Fruit fly (Drosophila melanogaster) whole organism, embryonic: ENCODE measurements around the gene sdk.

Source experiments
- CG12769 ChIP-seq: fragments of 200-800 bp; sonication (Bioruptor generic); optimal IDR thresholded peaks from 2 replicates; lab custom pipeline; 2019; ENCODE audit warnings: missing biosample characterization, mild to moderate bottlenecking, missing genetic modification characterization, moderate library complexity
- CG13287 ChIP-seq: fragments of 200-800 bp; sonication (Bioruptor generic); IDR thresholded peaks from 2 replicates; pipeline ENCODE4 v1.3.6; 2022; ENCODE audit warnings: missing biosample characterization, missing genetic modification characterization; ENCODE audit not compliant: partially characterized antibody
- CG13894 ChIP-seq: fragments of 200-800 bp; sonication (Bioruptor generic); optimal IDR thresholded peaks from 3 replicates; lab custom pipeline; 2018; ENCODE audit warnings: missing biosample characterization, mild to moderate bottlenecking, missing genetic modification characterization, moderate library complexity
- CG17568 ChIP-seq: fragments of 200-800 bp; sonication (Bioruptor generic); optimal IDR thresholded peaks from 2 replicates; lab custom pipeline; 2018; ENCODE audit warnings: missing biosample characterization, mild to moderate bottlenecking, missing genetic modification characterization, moderate library complexity
- CG18262 ChIP-seq: fragments of 200-800 bp; optimal IDR thresholded peaks from 3 replicates; lab custom pipeline; 2019; ENCODE audit warnings: missing biosample characterization, mild to moderate bottlenecking, missing genetic modification characterization, moderate library complexity
- CG2120 ChIP-seq: fragments of 200-800 bp; sonication (Bioruptor generic); optimal IDR thresholded peaks from 3 replicates; lab custom pipeline; 2016; ENCODE audit warnings: missing biosample characterization, missing genetic modification characterization
- CG2199 ChIP-seq: fragments of 200-800 bp; sonication (Bioruptor generic); IDR thresholded peaks from 3 replicates; pipeline ENCODE4 v1.3.6; 2022; ENCODE audit warnings: missing biosample characterization, missing genetic modification characterization
- CG31365 ChIP-seq: fragments of 200-800 bp; sonication (Bioruptor generic); optimal IDR thresholded peaks from 2 replicates; lab custom pipeline; 2018; ENCODE audit warnings: missing biosample characterization, mild to moderate bottlenecking, missing genetic modification characterization
- CG4282 ChIP-seq: fragments of 200-800 bp; sonication (Bioruptor generic); optimal IDR thresholded peaks from 2 replicates; lab custom pipeline; 2016; ENCODE audit warnings: missing biosample characterization, missing genetic modification characterization
- CG4617 ChIP-seq: fragments of 200-800 bp; sonication (Bioruptor generic); optimal IDR thresholded peaks from 3 replicates; lab custom pipeline; 2016; ENCODE audit warnings: missing biosample characterization, missing genetic modification characterization, borderline replicate concordance
- CG6272 ChIP-seq: fragments of 200-800 bp; sonication (Bioruptor generic); IDR thresholded peaks from 2 replicates; pipeline ENCODE4 v1.3.6; 2022; ENCODE audit warnings: missing biosample characterization, missing genetic modification characterization
- CG9817 ChIP-seq: fragments of 200-800 bp; sonication (Bioruptor generic); optimal IDR thresholded peaks from 2 replicates; lab custom pipeline; 2018; ENCODE audit warnings: missing biosample characterization, mild to moderate bottlenecking, missing genetic modification characterization, moderate library complexity
- CG9876 ChIP-seq: fragments of 200-800 bp; sonication (Bioruptor generic); optimal IDR thresholded peaks from 2 replicates; lab custom pipeline; 2016; ENCODE audit warnings: missing biosample characterization, missing genetic modification characterization
- CTCF ChIP-seq: fragments of 200-800 bp; sonication (Bioruptor generic); optimal IDR thresholded peaks from 2 replicates; lab custom pipeline; 2017; ENCODE audit warnings: missing biosample characterization, mild to moderate bottlenecking, missing genetic modification characterization, moderate library complexity
- Drgx ChIP-seq: fragments of 200-800 bp; sonication (Bioruptor generic); IDR thresholded peaks from 2 replicates; pipeline ENCODE4 v1.3.6; 2022; ENCODE audit warnings: missing biosample characterization, missing genetic modification characterization
- E2f2 ChIP-seq: fragments of 200-800 bp; sonication (Bioruptor generic); IDR thresholded peaks from 2 replicates; pipeline ENCODE4 v1.3.6; 2022; ENCODE audit warnings: missing biosample characterization, missing genetic modification characterization
- Hand ChIP-seq: fragments of 200-800 bp; sonication (Bioruptor generic); optimal IDR thresholded peaks from 2 replicates; lab custom pipeline; 2017; ENCODE audit warnings: mild to moderate bottlenecking, missing biosample characterization, missing genetic modification reagents, missing genetic modification characterization
- Hey ChIP-seq: fragments of 200-800 bp; sonication (Bioruptor generic); optimal IDR thresholded peaks from 3 replicates; lab custom pipeline; 2018; ENCODE audit warnings: missing biosample characterization, mild to moderate bottlenecking, missing genetic modification characterization
- HmgZ ChIP-seq: fragments of 200-800 bp; sonication (Bioruptor generic); optimal IDR thresholded peaks from 2 replicates; lab custom pipeline; 2018; ENCODE audit warnings: missing biosample characterization, mild to moderate bottlenecking, missing genetic modification characterization
- Hmr ChIP-seq: fragments of 200-800 bp; sonication (Bioruptor generic); optimal IDR thresholded peaks from 3 replicates; lab custom pipeline; 2017; ENCODE audit warnings: mild to moderate bottlenecking, missing biosample characterization, missing genetic modification reagents, missing genetic modification characterization
- Lhr ChIP-seq: fragments of 200-800 bp; sonication (Bioruptor generic); optimal IDR thresholded peaks from 3 replicates; lab custom pipeline; 2017; ENCODE audit warnings: mild to moderate bottlenecking, missing biosample characterization, missing genetic modification reagents, missing genetic modification characterization
- MESR4 ChIP-seq: fragments of 200-800 bp; sonication (Bioruptor generic); optimal IDR thresholded peaks from 2 replicates; lab custom pipeline; 2018; ENCODE audit warnings: missing biosample characterization, mild to moderate bottlenecking, missing genetic modification characterization, moderate library complexity
- Pdp1 ChIP-seq, 2 experiments: fragments of 200-800 bp; sonication (Bioruptor generic); optimal IDR thresholded peaks; 3 replicates each; lab custom pipeline; 2016; ENCODE audit warnings: missing biosample characterization in 2 of 2, missing genetic modification characterization in 2 of 2, mild to moderate bottlenecking in 1 of 2, moderate library complexity in 1 of 2
- Taf1 ChIP-seq: fragments of 200-800 bp; sonication (Bioruptor generic); IDR thresholded peaks from 2 replicates; pipeline ENCODE4 v1.3.6; 2022; ENCODE audit warnings: missing biosample characterization, missing genetic modification characterization
- Trl ChIP-seq, 3 experiments: fragments of >200 bp in 2 of 3; fragments of 200-800 bp in 1 of 3; sonication (Bioruptor generic) in 1 of 3; optimal IDR thresholded peaks; 2 replicates in 1 of 3; 3 replicates in 2 of 3; lab custom pipeline; 2016 to 2017; ENCODE audit warnings: missing biosample characterization in 1 of 3, missing genetic modification characterization in 1 of 3
- ara ChIP-seq: fragments of 200-800 bp; sonication (Bioruptor generic); IDR thresholded peaks from 2 replicates; pipeline ENCODE4 v1.3.6; 2022; ENCODE audit warnings: missing biosample characterization, missing genetic modification characterization
- bbx ChIP-seq: fragments of 200-800 bp; sonication (Bioruptor generic); IDR thresholded peaks from 2 replicates; pipeline ENCODE4 v1.3.6; 2022; ENCODE audit warnings: missing biosample characterization, missing genetic modification characterization; ENCODE audit not compliant: partially characterized antibody
- bigmax ChIP-seq: fragments of 200-800 bp; sonication (Bioruptor generic); optimal IDR thresholded peaks from 2 replicates; lab custom pipeline; 2018; ENCODE audit warnings: missing biosample characterization, mild to moderate bottlenecking, missing genetic modification characterization
- crol ChIP-seq: fragments of 200-800 bp; sonication (Bioruptor generic); IDR thresholded peaks from 2 replicates; pipeline ENCODE4 v1.3.6; 2022; ENCODE audit warnings: missing biosample characterization, missing genetic modification characterization
- fd3F ChIP-seq: fragments of 200-800 bp; sonication (Bioruptor generic); optimal IDR thresholded peaks from 2 replicates; lab custom pipeline; 2018; ENCODE audit warnings: missing biosample characterization, mild to moderate bottlenecking, missing genetic modification characterization, moderate library complexity
- gfzf ChIP-seq: fragments of 200-800 bp; sonication (Bioruptor generic); optimal IDR thresholded peaks from 2 replicates; lab custom pipeline; 2016; ENCODE audit warnings: missing biosample characterization, mild to moderate bottlenecking, missing genetic modification characterization, moderate library complexity
- jing ChIP-seq: fragments of 200-800 bp; sonication (Bioruptor generic); optimal IDR thresholded peaks from 2 replicates; lab custom pipeline; 2018; ENCODE audit warnings: missing biosample characterization, mild to moderate bottlenecking, missing genetic modification characterization
- kay ChIP-seq: fragments of 200-800 bp; sonication (Bioruptor generic); optimal IDR thresholded peaks from 2 replicates; lab custom pipeline; 2016; ENCODE audit warnings: missing biosample characterization, missing genetic modification characterization
- nom ChIP-seq: fragments of 200-800 bp; sonication (Bioruptor generic); optimal IDR thresholded peaks from 2 replicates; lab custom pipeline; 2017; ENCODE audit warnings: missing biosample characterization, missing genetic modification characterization, mild to moderate bottlenecking, moderate library complexity, missing genetic modification reagents
- pfk ChIP-seq: fragments of 200-800 bp; sonication (Bioruptor generic); optimal IDR thresholded peaks from 2 replicates; lab custom pipeline; 2018; ENCODE audit warnings: missing biosample characterization, mild to moderate bottlenecking, missing genetic modification characterization, moderate library complexity
- pita ChIP-seq: fragments of 200-800 bp; sonication (Bioruptor generic); optimal IDR thresholded peaks from 2 replicates; lab custom pipeline; 2017; ENCODE audit warnings: missing biosample characterization, mild to moderate bottlenecking, missing genetic modification characterization
- prd ChIP-seq, 3 experiments: fragments of >200 bp in 2 of 3; fragments of 200-800 bp in 1 of 3; sonication (Bioruptor generic) in 1 of 3; optimal IDR thresholded peaks in 2 of 3; IDR thresholded peaks in 1 of 3; 2 replicates in 2 of 3; 3 replicates in 1 of 3; pipeline versions ENCODE4 v1.3.6 to Lab custom; 2017 to 2022; ENCODE audit warnings: missing biosample characterization in 1 of 3, missing genetic modification characterization in 1 of 3
- pzg ChIP-seq: fragments of 200-800 bp; sonication (Bioruptor generic); optimal IDR thresholded peaks from 3 replicates; lab custom pipeline; 2018; ENCODE audit warnings: missing biosample characterization, mild to moderate bottlenecking, missing genetic modification characterization, moderate library complexity
- sens ChIP-seq: fragments of 200-800 bp; sonication (Bioruptor generic); peaks from one replicate; lab custom pipeline; 2016; ENCODE audit warnings: missing biosample characterization, missing genetic modification characterization
- sqz ChIP-seq: fragments of 200-800 bp; sonication (Bioruptor generic); optimal IDR thresholded peaks from 3 replicates; lab custom pipeline; 2018; ENCODE audit warnings: missing biosample characterization, mild to moderate bottlenecking, missing genetic modification characterization
- sr ChIP-seq: fragments of 200-800 bp; sonication (Bioruptor generic); IDR thresholded peaks from 3 replicates; pipeline ENCODE4 v1.3.6; 2022; ENCODE audit warnings: missing biosample characterization, missing genetic modification characterization
- vvl ChIP-seq: fragments of 200-800 bp; sonication (Bioruptor generic); IDR thresholded peaks from 2 replicates; pipeline ENCODE4 v1.3.6; 2022; ENCODE audit warnings: missing biosample characterization, missing genetic modification characterization
- yki ChIP-seq: fragments of >200 bp; optimal IDR thresholded peaks from 3 replicates; lab custom pipeline; 2018

sdk gene

DNA sequence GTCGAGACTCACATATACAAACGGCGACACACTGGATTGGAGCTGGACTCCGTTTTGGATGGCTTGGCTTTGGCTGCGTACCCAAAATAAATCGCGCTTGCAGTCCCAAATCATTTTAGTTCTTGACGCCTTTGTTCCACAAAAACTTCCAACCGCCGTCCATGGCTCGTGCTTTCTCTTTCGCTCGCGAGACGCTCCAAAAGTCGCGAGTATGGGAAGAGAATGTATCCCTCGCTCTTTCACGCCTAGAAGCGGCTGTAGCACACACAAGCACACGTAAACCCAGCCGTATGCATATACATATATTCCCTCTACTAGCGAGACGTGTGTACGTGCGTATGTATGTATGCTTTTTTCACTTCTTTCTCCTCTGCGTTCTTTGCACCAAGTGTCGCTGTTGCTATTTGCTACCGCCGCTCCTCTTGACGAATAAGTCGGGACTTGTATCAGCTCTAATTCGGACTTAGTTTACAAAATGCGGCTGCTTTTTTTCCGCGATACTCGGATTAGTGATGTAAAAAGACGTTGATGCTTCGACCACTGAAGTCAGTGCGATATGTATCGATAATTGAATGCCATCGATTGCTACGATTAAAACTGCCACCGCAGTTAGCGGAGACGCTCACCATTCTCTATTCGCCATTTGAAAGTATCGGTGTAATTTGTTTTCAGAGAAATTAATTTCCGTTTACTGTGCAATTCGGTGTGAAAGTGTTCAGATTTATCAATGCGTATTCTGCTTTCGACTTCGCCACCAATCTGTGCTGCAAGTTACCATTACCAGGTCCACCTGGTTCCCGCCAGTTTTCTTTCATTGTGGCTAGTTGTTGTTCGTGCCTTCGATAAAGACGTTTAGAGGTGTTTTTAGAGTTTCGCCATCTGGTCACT is 30.9 kb upstream of the sdk start, which contains the start of the genes Hmt4-20 and SkpA (continued):
- no peak for TF ChIP-seq CG18262
- no peak for TF ChIP-seq CG4282 (GFP tag; lab: Kevin White, UChicago)
- TF ChIP-seq CG2120 (GFP tag; lab: Kevin White, UChicago) = no peak
- TF ChIP-seq pzg (GFP tag; lab: Kevin White, UChicago) = peak; percentile 88
- peak; percentile 36; the same call in 1 of the 2 replicates for TF ChIP-seq CG6272 (GFP tag; lab: Robert Waterston, UW)
- peak; percentile 14 for TF ChIP-seq CG9817 (tag; lab: Kevin White, UChicago)
- no peak for TF ChIP-seq sqz
- TF ChIP-seq Taf1 = no peak
- TF ChIP-seq Pdp1 (GFP tag; optimal IDR thresholded peaks at IDR 0.05; lab: Kevin White, UChicago) = peak in 1 of 2 experiments; percentile 36
- TF ChIP-seq, all 482 proteins: peak for 117

DNA sequence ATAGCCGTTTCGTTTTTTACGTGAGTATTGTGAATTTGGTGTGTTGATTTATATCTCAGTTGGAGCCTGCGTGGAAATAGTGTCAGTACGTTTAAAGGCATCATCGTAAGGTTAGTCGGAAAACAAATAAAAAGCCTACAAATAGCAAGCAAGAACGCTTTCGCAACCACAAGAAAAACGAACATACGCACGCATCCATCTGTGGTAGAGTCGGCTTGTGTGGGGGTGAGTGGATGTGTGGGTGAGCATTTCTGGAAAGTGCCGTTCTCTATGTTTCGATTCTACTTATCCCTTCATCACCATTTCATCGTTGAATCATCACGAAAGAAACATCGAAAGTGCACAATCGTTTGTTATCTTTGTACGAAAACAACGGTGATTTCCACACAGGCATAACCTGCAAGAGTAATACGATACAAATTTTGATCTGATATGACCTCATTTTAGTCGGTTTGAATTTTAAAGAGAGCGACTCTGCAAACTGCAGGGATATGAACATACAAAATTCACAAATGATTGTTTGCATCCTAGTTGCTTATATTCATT is 30.2 kb upstream of the sdk start:
- TF ChIP-seq Drgx (GFP tag; lab: Robert Waterston, UW) (no peak), CG12769 (tag; lab: Kevin White, UChicago) (peak; percentile 9), CG9876 (GFP tag; lab: Kevin White, UChicago) (no peak), E2f2 (GFP tag; lab: Robert Waterston, UW) (0 out of 2 replicates have a peak, but pooled peaks have one; percentile 2), Hand (GFP tag; lab: Kevin White, UChicago) (peak; percentile 25), pfk (GFP tag; lab: Kevin White, UChicago) (peak; percentile 80), Trl (optimal IDR thresholded peaks at IDR 0.05; lab: Kevin White, UChicago) (peak in 1 of 2 experiments; percentile 11), Trl (GFP tag; optimal IDR thresholded peaks at IDR 0.05; lab: Kevin White, UChicago) (no peak), fd3F (GFP tag; lab: Kevin White, UChicago) (no peak), vvl (GFP tag; lab: Robert Waterston, UW) (peak; percentile 9; the same call in 1 of the 2 replicates), MESR4 (GFP tag; lab: Kevin White, UChicago) (peak; percentile 67), prd (optimal IDR thresholded peaks at IDR 0.05; lab: Kevin White, UChicago) (no peak), prd (GFP tag; IDR thresholded peaks at IDR 0.05; lab: Robert Waterston, UW) (no peak), CG2199 (GFP tag; lab: Robert Waterston, UW) (0 out of 3 replicates have a peak, but pooled peaks have one; percentile 15), kay (GFP tag; lab: Kevin White, UChicago) (peak; percentile 16), jing (GFP tag; lab: Kevin White, UChicago) (no peak), sr (peak; percentile 62; the same call in 2 of the 3 replicates), bigmax (GFP tag; lab: Kevin White, UChicago) (peak; percentile 40), Hey (no peak), nom (GFP tag; lab: Kevin White, UChicago) (peak; percentile 40), CG17568 (GFP tag; lab: Kevin White, UChicago) (peak; percentile 33)
- TF ChIP-seq, all 482 proteins: peak for 13

DNA sequence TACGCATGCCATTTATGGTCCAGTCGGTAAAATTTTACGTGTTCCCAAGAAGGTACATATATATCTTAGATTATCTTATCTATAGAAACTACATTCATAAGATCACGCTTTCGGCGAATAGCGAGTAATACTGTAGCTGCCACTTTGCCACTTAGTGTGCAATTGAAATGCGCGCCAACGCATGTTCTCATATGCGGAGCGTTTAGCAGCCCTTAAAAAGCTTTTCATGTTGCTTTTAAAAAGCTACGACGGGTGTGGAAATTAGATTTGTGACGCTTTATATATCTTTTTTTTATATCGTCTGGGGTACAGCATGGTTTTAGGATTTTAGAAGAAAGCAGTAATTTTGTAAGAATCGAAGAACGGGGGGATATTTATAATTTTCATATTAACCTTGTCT is 28.6 kb upstream of the sdk start:
- TF ChIP-seq CG4617 (GFP tag; lab: Kevin White, UChicago) (no peak), CG13287 (GFP tag; lab: Robert Waterston, UW) (peak; percentile 23; the same call in 1 of the 2 replicates), gfzf (GFP tag; lab: Kevin White, UChicago) (peak; percentile 50), HmgZ (peak; percentile 18), Lhr (GFP tag; lab: Kevin White, UChicago) (peak; percentile 45), CTCF (GFP tag; lab: Kevin White, UChicago) (peak; percentile 67), pita (GFP tag; lab: Kevin White, UChicago) (peak; percentile 48), ara (GFP tag; lab: Robert Waterston, UW) (no peak), yki (lab: Kevin White, UChicago) (no peak), kay (GFP tag; lab: Kevin White, UChicago) (no peak), E2f2 (GFP tag; lab: Robert Waterston, UW) (peak; percentile 94), sens (peak; percentile 62), crol (GFP tag; lab: Robert Waterston, UW) (no peak), CG31365 (peak; percentile 27), CG13894 (tag; lab: Kevin White, UChicago) (peak; percentile 15), nom (GFP tag; lab: Kevin White, UChicago) (no peak), Hmr (peak; percentile 9), pzg (GFP tag; lab: Kevin White, UChicago) (peak; percentile 35), bbx (GFP tag; lab: Robert Waterston, UW) (0 out of 2 replicates have a peak, but pooled peaks have one; percentile 12)
